Worm (Caenorhabditis elegans) whole organism, mixed stage, embryonic: ENCODE results near the gene clec-122.

Experiments used
- M03D4.4 ChIP-seq: sonication (generic microtip); optimal IDR thresholded peaks from 2 replicates; lab custom pipeline; 2017; ENCODE audit warnings: mild to moderate bottlenecking, missing genetic modification characterization, missing compliant biosample characterization
- ceh-83 ChIP-seq: fragments of 200-800 bp; sonication (Bioruptor generic); optimal IDR thresholded peaks from 2 replicates; lab custom pipeline; 2018; ENCODE audit warnings: mild to moderate bottlenecking, missing genetic modification characterization, missing compliant biosample characterization
- ces-1 ChIP-seq: fragments of 150-350 bp; optimal IDR thresholded peaks from 2 replicates; lab custom pipeline; 2014; ENCODE audit warnings: missing biosample characterization, missing genetic modification reagents, missing genetic modification characterization
- cnd-1 ChIP-seq: fragments of 200-800 bp; sonication (Bioruptor generic); optimal IDR thresholded peaks from 2 replicates; lab custom pipeline; 2018; ENCODE audit warnings: mild to moderate bottlenecking, missing genetic modification characterization, missing compliant biosample characterization
- flh-1 ChIP-seq: fragments of 200-800 bp; sonication (Bioruptor generic); optimal IDR thresholded peaks from 2 replicates; lab custom pipeline; 2018; ENCODE audit warnings: mild to moderate bottlenecking, missing genetic modification characterization, moderate library complexity, missing compliant biosample characterization
- ham-2 ChIP-seq: fragments of 200-800 bp; sonication (Bioruptor generic); optimal IDR thresholded peaks from 2 replicates; lab custom pipeline; 2018; ENCODE audit warnings: mild to moderate bottlenecking, missing genetic modification characterization, missing compliant biosample characterization
- hlh-1 ChIP-seq: fragments of 150-350 bp; optimal IDR thresholded peaks from 2 replicates; lab custom pipeline; 2014; ENCODE audit warnings: missing biosample characterization, missing genetic modification reagents, missing genetic modification characterization
- lin-13 ChIP-seq: fragments of 150-350 bp; optimal IDR thresholded peaks from 2 replicates; lab custom pipeline; 2014; ENCODE audit warnings: missing biosample characterization, missing genetic modification characterization
- lsy-2 ChIP-seq: fragments of 150-350 bp; optimal IDR thresholded peaks from 2 replicates; lab custom pipeline; 2014; ENCODE audit warnings: missing biosample characterization, missing genetic modification characterization
- mab-5 ChIP-seq: fragments of 150-350 bp; optimal IDR thresholded peaks from 2 replicates; lab custom pipeline; 2014; ENCODE audit warnings: missing biosample characterization, missing genetic modification characterization
- mls-2 ChIP-seq: sonication (generic microtip); optimal IDR thresholded peaks from 2 replicates; lab custom pipeline; 2016; ENCODE audit warnings: mild to moderate bottlenecking, missing genetic modification characterization, moderate library complexity, missing compliant biosample characterization
- nhr-12 ChIP-seq: fragments of 150-350 bp; optimal IDR thresholded peaks from 2 replicates; lab custom pipeline; 2014; ENCODE audit warnings: missing biosample characterization, missing genetic modification characterization
- nhr-2 ChIP-seq: fragments of 150-350 bp; optimal IDR thresholded peaks from 2 replicates; lab custom pipeline; 2014; ENCODE audit warnings: missing biosample characterization, missing genetic modification characterization
- nhr-28 ChIP-seq: fragments of 150-350 bp; optimal IDR thresholded peaks from 2 replicates; lab custom pipeline; 2014; ENCODE audit warnings: missing biosample characterization, missing genetic modification characterization
- nhr-76 ChIP-seq: sonication (generic microtip); optimal IDR thresholded peaks from 2 replicates; lab custom pipeline; 2017; ENCODE audit warnings: missing biosample characterization, missing genetic modification characterization
- pha-4 ChIP-seq: fragments of 150-350 bp; optimal IDR thresholded peaks from 2 replicates; lab custom pipeline; 2018; ENCODE audit warnings: missing biosample characterization, missing genetic modification reagents, missing genetic modification characterization
- sem-2 ChIP-seq: fragments of 200-800 bp; sonication (Bioruptor generic); optimal IDR thresholded peaks from 2 replicates; lab custom pipeline; 2018; ENCODE audit warnings: mild to moderate bottlenecking, missing genetic modification characterization, missing compliant biosample characterization
- sptf-1 ChIP-seq: sonication (generic microtip); optimal IDR thresholded peaks from 2 replicates; lab custom pipeline; 2017; ENCODE audit warnings: mild to moderate bottlenecking, missing genetic modification characterization, moderate library complexity, missing compliant biosample characterization
- tbx-8 ChIP-seq: fragments of 200-800 bp; sonication (Bioruptor generic); optimal IDR thresholded peaks from 2 replicates; lab custom pipeline; 2018; ENCODE audit warnings: mild to moderate bottlenecking, missing genetic modification characterization, moderate library complexity, missing compliant biosample characterization
- unc-62 ChIP-seq: fragments of 150-350 bp; optimal IDR thresholded peaks from 2 replicates; lab custom pipeline; 2014; ENCODE audit warnings: missing biosample characterization, missing genetic modification reagents, missing genetic modification characterization
- zip-8 ChIP-seq: fragments of 150-350 bp; optimal IDR thresholded peaks from 2 replicates; lab custom pipeline; 2014; ENCODE audit warnings: missing biosample characterization, missing genetic modification characterization
- ztf-11 ChIP-seq: fragments of 150-350 bp; optimal IDR thresholded peaks from 2 replicates; lab custom pipeline; 2014; ENCODE audit warnings: missing biosample characterization, missing genetic modification characterization

Gene clec-122

DNA sequence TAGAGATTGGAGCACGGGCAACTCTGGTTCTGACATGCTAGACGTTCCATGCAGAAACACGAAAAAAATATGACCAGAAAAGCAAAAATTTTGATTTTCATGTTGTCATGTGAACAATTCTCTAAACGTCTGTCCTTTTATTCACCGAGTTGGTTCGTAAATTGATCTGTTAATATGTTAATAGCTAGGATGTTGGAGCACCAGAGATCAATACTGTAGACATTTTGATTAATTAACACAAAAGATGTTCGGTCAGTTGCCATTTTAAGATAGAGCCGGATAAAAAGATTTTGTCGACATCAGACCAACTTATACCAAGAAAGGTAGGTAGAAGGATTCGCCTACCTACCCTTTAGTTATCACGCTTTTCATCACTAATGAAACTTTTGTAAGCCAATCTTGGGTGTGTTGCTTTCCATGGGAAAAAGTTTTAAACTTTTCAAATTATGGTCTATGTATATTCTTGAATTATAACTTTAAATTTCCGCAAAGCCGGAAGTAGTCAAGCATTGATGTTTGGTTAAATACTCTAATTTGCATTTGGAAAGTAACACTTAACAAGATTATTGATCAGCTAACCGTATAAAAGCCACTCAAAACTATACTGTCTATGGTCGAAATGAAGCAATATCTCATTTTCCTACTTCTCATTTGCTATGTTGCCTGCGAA is 43.8 kb downstream of the clec-122 start, which contains the start of the genes T10D4.11 and T10D4.1:
TSS of gene T10D4.11 (minus strand) at position 101 of the 670 bp plus-strand sequence.
TSS of gene T10D4.1 (plus strand) at position 620 of the 670 bp plus-strand sequence.
- TF ChIP-seq zip-8 (tag; lab: Kevin White, UChicago) (no peak), ces-1 (GFP tag; lab: Kevin White, UChicago) (no peak), tbx-8 (GFP tag; lab: Kevin White, UChicago) (no peak), mab-5 (no peak), hlh-1 (tag; lab: Kevin White, UChicago) (no peak), nhr-12 (tag; lab: Kevin White, UChicago) (no peak), ceh-83 (GFP tag; lab: Kevin White, UChicago) (no peak), lsy-2 (tag; lab: Kevin White, UChicago) (no peak), nhr-28 (tag; lab: Kevin White, UChicago) (no peak), mls-2 (tag; lab: Kevin White, UChicago) (no peak), pha-4 (tag; lab: Kevin White, UChicago) (no peak), nhr-2 (no peak), sem-2 (GFP tag; lab: Kevin White, UChicago) (no peak), M03D4.4 (tag; lab: Kevin White, UChicago) (no peak)
- TF ChIP-seq, all 35 proteins: peak for 0

DNA sequence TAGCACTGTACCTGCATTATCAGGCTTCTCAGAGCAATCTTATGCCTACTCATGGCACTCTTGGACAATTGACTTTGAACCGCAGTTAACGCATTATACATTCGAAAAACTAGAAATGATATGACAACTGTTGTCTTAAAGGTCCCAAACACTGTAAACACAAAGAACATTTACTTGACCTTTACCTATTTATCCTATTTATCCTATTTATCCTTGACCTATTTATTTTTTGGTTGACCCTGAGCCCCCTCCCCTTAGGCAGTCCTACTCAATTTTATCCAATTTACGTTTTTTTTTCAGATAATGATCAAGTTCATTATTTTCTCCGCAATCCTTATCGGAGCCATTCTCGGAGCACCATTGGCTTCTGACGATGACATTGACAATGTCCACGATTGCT is 45.8 kb downstream of the clec-122 start, which contains the start of the genes T10D4.14 and T10D4.19:
TSS of gene T10D4.14 (minus strand) at position 101 of the 400 bp plus-strand sequence.
TSS of gene T10D4.19 (plus strand) at position 304 of the 400 bp plus-strand sequence.
- no peak for TF ChIP-seq lin-13 (tag; lab: Kevin White, UChicago)

DNA sequence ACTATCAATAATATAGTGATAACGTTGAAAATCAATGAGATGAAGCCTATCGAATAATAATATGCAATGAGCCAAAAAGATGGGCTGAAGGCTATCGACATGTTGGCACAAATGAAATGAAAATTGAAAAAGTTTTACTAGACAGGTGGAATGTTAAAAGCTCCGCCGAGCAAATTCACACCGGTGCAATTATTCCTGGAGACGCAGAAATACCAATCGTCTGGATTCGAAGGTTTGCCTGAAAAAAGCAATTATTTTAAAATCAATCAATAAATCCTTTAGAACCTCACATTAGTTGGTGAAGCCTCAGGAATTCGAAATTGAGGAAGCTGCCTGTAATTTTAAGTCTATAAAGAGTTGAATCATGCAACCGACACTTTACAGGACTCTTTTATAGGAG is 48.5 kb downstream of the clec-122 start, which contains the start of gene sri-32:
TSS of gene sri-32 (minus strand) at position 101 of the 400 bp plus-strand sequence.
- no peak for TF ChIP-seq cnd-1 (tag; lab: Kevin White, UChicago)
- TF ChIP-seq ztf-11 (tag; lab: Kevin White, UChicago) = no peak
- no peak for TF ChIP-seq ham-2
- TF ChIP-seq unc-62 (GFP tag; lab: Kevin White, UChicago) = no peak
- TF ChIP-seq, all 35 proteins: peak for 0

DNA sequence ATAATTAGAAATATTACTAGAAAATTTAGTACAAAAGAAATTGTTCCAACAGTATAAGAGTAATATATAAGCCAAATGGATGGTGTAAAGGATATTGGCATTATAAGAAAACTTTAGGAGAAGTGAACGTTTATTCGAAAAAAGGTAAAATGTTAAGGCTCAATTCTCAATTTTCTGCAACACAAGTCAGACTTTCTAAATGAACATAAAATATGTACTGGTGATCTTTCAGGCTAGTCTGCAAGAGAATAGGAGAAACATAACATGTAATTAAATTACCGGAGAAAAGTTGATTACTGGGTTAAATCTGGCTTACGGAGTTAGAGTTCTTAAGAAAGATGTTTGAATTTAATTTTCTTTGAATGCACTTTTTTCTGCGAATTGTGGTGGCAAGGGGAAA is 50.9 kb downstream of the clec-122 start, which contains the start of gene sri-33:
TSS of gene sri-33 (minus strand) at position 101 of the 400 bp plus-strand sequence.
- TF ChIP-seq flh-1 (GFP tag; lab: Kevin White, UChicago) (no peak), tbx-8 (GFP tag; lab: Kevin White, UChicago) (no peak), sptf-1 (tag; lab: Kevin White, UChicago) (no peak), nhr-76 (tag; lab: Kevin White, UChicago) (no peak), nhr-2 (no peak), lin-13 (tag; lab: Kevin White, UChicago) (no peak), ztf-11 (tag; lab: Kevin White, UChicago) (no peak)
- TF ChIP-seq, all 35 proteins: peak for 0
